Worm (Caenorhabditis elegans) whole organism, L4 larva: ENCODE data around the gene nspg-7.2.
A peak's percentile ranks its signal among the peaks of the same experiment; 100 is the strongest.

Source experiments
- D1046.2 ChIP-seq: fragments of 200-800 bp; sonication (Bioruptor generic); IDR thresholded peaks from 2 replicates; pipeline ENCODE4 v1.3.6; 2022; ENCODE audit warnings: missing genetic modification characterization, missing compliant biosample characterization
- F37D6.2 ChIP-seq: sonication (generic microtip); optimal IDR thresholded peaks from 2 replicates; lab custom pipeline; 2016; ENCODE audit warnings: mild to moderate bottlenecking, missing genetic modification characterization, missing compliant biosample characterization
- F44E2.7 ChIP-seq: fragments of 200-800 bp; sonication (Bioruptor generic); IDR thresholded peaks from 2 replicates; pipeline ENCODE4 v2.1.2; 2022; ENCODE audit warnings: missing genetic modification characterization, missing compliant biosample characterization
- F49E8.2 ChIP-seq: sonication (generic microtip); optimal IDR thresholded peaks from 2 replicates; lab custom pipeline; 2016; ENCODE audit warnings: missing compliant biosample characterization, mild to moderate bottlenecking, missing genetic modification characterization, borderline replicate concordance
- R02D3.7 ChIP-seq: fragments of 150-350 bp; sonication (generic microtip); optimal IDR thresholded peaks from 3 replicates; lab custom pipeline; 2014; ENCODE audit warnings: missing biosample characterization, missing genetic modification characterization
- T20F7.1 ChIP-seq: fragments of 200-800 bp; sonication (Bioruptor generic); optimal IDR thresholded peaks from 2 replicates; lab custom pipeline; 2018; ENCODE audit warnings: mild to moderate bottlenecking, missing genetic modification characterization, missing compliant biosample characterization
- Y5F2A.4 ChIP-seq: fragments of 200-800 bp; sonication (Bioruptor generic); optimal IDR thresholded peaks from 2 replicates; lab custom pipeline; 2018; ENCODE audit warnings: mild to moderate bottlenecking, missing genetic modification characterization, missing compliant biosample characterization
- ZK337.2 ChIP-seq: fragments of 200-800 bp; sonication (Bioruptor generic); IDR thresholded peaks from 2 replicates; pipeline ENCODE4 v1.3.6; 2022; ENCODE audit warnings: missing genetic modification reagents, missing genetic modification characterization, missing compliant biosample characterization
- ZK546.5 ChIP-seq, 2 experiments: sonication (generic microtip); optimal IDR thresholded peaks; 2 replicates each; lab custom pipeline; 2017; ENCODE audit warnings: missing biosample characterization in 2 of 2, missing genetic modification characterization in 2 of 2
- aha-1 ChIP-seq: fragments of 150-350 bp; peaks from one replicate; lab custom pipeline; 2014; ENCODE audit warnings: missing biosample characterization, missing genetic modification characterization
- aly-2 ChIP-seq: sonication (generic microtip); optimal IDR thresholded peaks from 2 replicates; lab custom pipeline; 2018; ENCODE audit warnings: missing biosample characterization, missing genetic modification characterization
- ama-1 ChIP-seq: fragments of 150-350 bp; optimal IDR thresholded peaks from 2 replicates; lab custom pipeline; 2014; ENCODE audit warnings: inconsistent platforms, mixed read lengths
- attf-4 ChIP-seq: sonication (generic microtip); optimal IDR thresholded peaks from 3 replicates; lab custom pipeline; 2017; ENCODE audit warnings: missing biosample characterization, missing genetic modification characterization
- ceh-28 ChIP-seq: fragments of 150-350 bp; optimal IDR thresholded peaks from 2 replicates; lab custom pipeline; 2014; ENCODE audit warnings: missing biosample characterization, missing genetic modification reagents, missing genetic modification characterization
- ceh-32 ChIP-seq: sonication (generic microtip); optimal IDR thresholded peaks from 2 replicates; lab custom pipeline; 2016; ENCODE audit warnings: mild to moderate bottlenecking, missing genetic modification characterization, missing compliant biosample characterization; ENCODE audit not compliant: poor library complexity
- cey-2 ChIP-seq: sonication (generic microtip); optimal IDR thresholded peaks from 3 replicates; lab custom pipeline; 2017; ENCODE audit warnings: missing genetic modification characterization, mild to moderate bottlenecking, missing compliant biosample characterization, antibody characterized with exemption, borderline replicate concordance; ENCODE audit not compliant: insufficient read depth
- daf-12 ChIP-seq: fragments of 150-350 bp; optimal IDR thresholded peaks from 2 replicates; lab custom pipeline; 2014; ENCODE audit warnings: missing biosample characterization, missing genetic modification reagents, missing genetic modification characterization
- daf-19 ChIP-seq: fragments of 200-800 bp; sonication (Bioruptor generic); conservative IDR thresholded peaks from 2 replicates; pipeline ENCODE4 v1.3.6; 2022; ENCODE audit warnings: missing genetic modification characterization, missing compliant biosample characterization
- daf-8 ChIP-seq: fragments of 200-800 bp; sonication (Bioruptor generic); IDR thresholded peaks from 2 replicates; pipeline ENCODE4 v1.3.6; 2022; ENCODE audit warnings: missing genetic modification characterization, missing compliant biosample characterization
- dmd-6 ChIP-seq: fragments of 200-800 bp; sonication (Bioruptor generic); IDR thresholded peaks from 2 replicates; pipeline ENCODE4 v1.3.6; 2022; ENCODE audit warnings: missing genetic modification reagents, missing genetic modification characterization, missing compliant biosample characterization
- duxl-1 ChIP-seq: sonication (generic microtip); optimal IDR thresholded peaks from 2 replicates; lab custom pipeline; 2016; ENCODE audit warnings: mild to moderate bottlenecking, missing genetic modification characterization, moderate library complexity, missing compliant biosample characterization; ENCODE audit not compliant: poor library complexity
- egl-27 ChIP-seq: sonication (generic microtip); optimal IDR thresholded peaks from 3 replicates; lab custom pipeline; 2017; ENCODE audit warnings: missing biosample characterization, missing genetic modification reagents, missing genetic modification characterization
- egl-43 ChIP-seq: fragments of 200-800 bp; sonication (Bioruptor generic); IDR thresholded peaks from 2 replicates; pipeline ENCODE4 v1.3.6; 2022; ENCODE audit warnings: missing genetic modification reagents, missing genetic modification characterization, missing compliant biosample characterization
- fkh-10 ChIP-seq: fragments of 150-350 bp; optimal IDR thresholded peaks from 2 replicates; lab custom pipeline; 2014; ENCODE audit warnings: missing biosample characterization, missing genetic modification reagents, missing genetic modification characterization
- gei-8 ChIP-seq: fragments of 200-800 bp; sonication (Bioruptor generic); optimal IDR thresholded peaks from 2 replicates; lab custom pipeline; 2018; ENCODE audit warnings: mild to moderate bottlenecking, missing genetic modification characterization, missing compliant biosample characterization
- hif-1 ChIP-seq, 2 experiments: sonication (generic microtip); optimal IDR thresholded peaks; 2 replicates each; lab custom pipeline; 2016 to 2017; ENCODE audit warnings: missing compliant biosample characterization in 2 of 2, missing genetic modification characterization in 2 of 2, missing genetic modification reagents in 2 of 2, missing genotype in 2 of 2, mild to moderate bottlenecking in 1 of 2
- hlh-11 ChIP-seq: fragments of 200-800 bp; sonication (Bioruptor generic); optimal IDR thresholded peaks from 2 replicates; lab custom pipeline; 2018; ENCODE audit warnings: mild to moderate bottlenecking, missing genetic modification characterization, missing compliant biosample characterization
- hlh-30 ChIP-seq: sonication (generic microtip); optimal IDR thresholded peaks from 2 replicates; lab custom pipeline; 2017; ENCODE audit warnings: antibody characterized with exemption, mild to moderate bottlenecking, missing genetic modification characterization, missing compliant biosample characterization; ENCODE audit not compliant: insufficient read depth
- hmg-1.1 ChIP-seq: fragments of 200-800 bp; sonication (Bioruptor generic); IDR thresholded peaks from 2 replicates; pipeline ENCODE4 v1.3.6; 2022; ENCODE audit warnings: missing genetic modification reagents, missing genetic modification characterization, missing compliant biosample characterization
- jun-1 ChIP-seq: fragments of 150-350 bp; optimal IDR thresholded peaks from 2 replicates; lab custom pipeline; 2014; ENCODE audit warnings: missing biosample characterization, missing genetic modification reagents, missing genetic modification characterization
- lin-38 ChIP-seq: fragments of 200-800 bp; sonication (Bioruptor generic); IDR thresholded peaks from 2 replicates; pipeline ENCODE4 v1.3.6; 2022; ENCODE audit warnings: missing genetic modification reagents, missing genetic modification characterization, missing compliant biosample characterization
- lin-39 ChIP-seq: fragments of 150-350 bp; optimal IDR thresholded peaks from 2 replicates; lab custom pipeline; 2014; ENCODE audit warnings: missing biosample characterization, missing genetic modification reagents, missing genetic modification characterization
- lsy-2 ChIP-seq, 2 experiments: fragments of 150-350 bp in 1 of 2; sonication (generic microtip) in 1 of 2; optimal IDR thresholded peaks; 2 replicates each; lab custom pipeline; 2014 to 2017; ENCODE audit warnings: missing biosample characterization in 2 of 2, missing genetic modification characterization in 2 of 2
- mdt-29 ChIP-seq: fragments of 200-800 bp; sonication (Bioruptor generic); IDR thresholded peaks from 2 replicates; pipeline ENCODE4 v1.3.6; 2022; ENCODE audit warnings: missing genetic modification reagents, missing genetic modification characterization, missing compliant biosample characterization
- mep-1 ChIP-seq: fragments of 150-350 bp; sonication (generic microtip); optimal IDR thresholded peaks from 3 replicates; lab custom pipeline; 2014; ENCODE audit warnings: missing biosample characterization, missing genetic modification characterization
- mes-2 ChIP-seq: sonication (generic microtip); optimal IDR thresholded peaks from 2 replicates; lab custom pipeline; 2016; ENCODE audit warnings: missing genotype, mild to moderate bottlenecking, missing genetic modification characterization, missing compliant biosample characterization; ENCODE audit not compliant: poor library complexity, severe bottlenecking
- mxl-2 ChIP-seq: fragments of 200-800 bp; sonication (Bioruptor generic); conservative IDR thresholded peaks from 2 replicates; pipeline ENCODE4 v1.3.6; 2022; ENCODE audit warnings: missing genetic modification reagents, missing genetic modification characterization, missing compliant biosample characterization
- nhr-10 ChIP-seq: fragments of 150-350 bp; optimal IDR thresholded peaks from 2 replicates; lab custom pipeline; 2014; ENCODE audit warnings: missing biosample characterization, missing genetic modification characterization
- nhr-11 ChIP-seq: fragments of 150-350 bp; optimal IDR thresholded peaks from 2 replicates; lab custom pipeline; 2014; ENCODE audit warnings: missing biosample characterization, missing genetic modification characterization
- nhr-111 ChIP-seq: fragments of 200-800 bp; sonication (Bioruptor generic); optimal IDR thresholded peaks from 2 replicates; lab custom pipeline; 2018; ENCODE audit warnings: mild to moderate bottlenecking, missing genetic modification characterization, missing compliant biosample characterization
- nhr-25 ChIP-seq: sonication (generic microtip); optimal IDR thresholded peaks from 2 replicates; lab custom pipeline; 2017; ENCODE audit warnings: missing genetic modification characterization, mild to moderate bottlenecking, missing compliant biosample characterization, antibody characterized with exemption, moderate library complexity, borderline replicate concordance; ENCODE audit not compliant: insufficient read depth
- nhr-6 ChIP-seq: fragments of 150-350 bp; optimal IDR thresholded peaks from 2 replicates; lab custom pipeline; 2014; ENCODE audit warnings: missing biosample characterization, missing genetic modification characterization
- nhr-76 ChIP-seq: fragments of 150-350 bp; optimal IDR thresholded peaks from 2 replicates; lab custom pipeline; 2014; ENCODE audit warnings: missing biosample characterization, missing genetic modification characterization
- rbr-2 ChIP-seq: sonication (generic microtip); optimal IDR thresholded peaks from 2 replicates; lab custom pipeline; 2016; ENCODE audit warnings: missing genotype, missing genetic modification characterization, missing compliant biosample characterization
- saeg-2 ChIP-seq: fragments of 200-800 bp; sonication (Bioruptor generic); IDR thresholded peaks from 2 replicates; pipeline ENCODE4 v1.3.6; 2022; ENCODE audit warnings: missing genetic modification reagents, missing genetic modification characterization, missing compliant biosample characterization
- sdz-12 ChIP-seq: fragments of 200-800 bp; sonication (Bioruptor generic); optimal IDR thresholded peaks from 2 replicates; lab custom pipeline; 2018; ENCODE audit warnings: mild to moderate bottlenecking, missing genetic modification characterization, missing compliant biosample characterization
- skn-1 ChIP-seq: fragments of 150-350 bp; optimal IDR thresholded peaks from 2 replicates; lab custom pipeline; 2014; ENCODE audit warnings: missing biosample characterization, missing genetic modification characterization
- snpc-1.2 ChIP-seq: fragments of 200-800 bp; sonication (Bioruptor generic); IDR thresholded peaks from 2 replicates; pipeline ENCODE4 v1.3.6; 2022; ENCODE audit warnings: missing genetic modification reagents, missing genetic modification characterization, missing compliant biosample characterization
- unc-130 ChIP-seq: sonication (generic microtip); optimal IDR thresholded peaks from 2 replicates; lab custom pipeline; 2016; ENCODE audit warnings: missing genetic modification reagents, missing genetic modification characterization, missing compliant biosample characterization
- zag-1 ChIP-seq: fragments of 150-350 bp; optimal IDR thresholded peaks from 2 replicates; lab custom pipeline; 2014; ENCODE audit warnings: missing biosample characterization, missing genetic modification characterization
- zfp-3 ChIP-seq: fragments of 200-800 bp; sonication (Bioruptor generic); conservative IDR thresholded peaks from 2 replicates; pipeline ENCODE4 v1.3.6; 2022; ENCODE audit warnings: missing genetic modification reagents, missing genetic modification characterization, missing compliant biosample characterization

Gene nspg-7.2

ce11 chrIII:3279304-3279703 lies 21.1 kb upstream of the nspg-7.2 start (continued):
- TF ChIP-seq hif-1 (tag; optimal IDR thresholded peaks at IDR 0.05; lab: Kevin White, UChicago) = peak in 1 of 2 experiments; percentile 14
- TF ChIP-seq aly-2 (tag; lab: Kevin White, UChicago) = no peak
- no peak for TF ChIP-seq cey-2 (tag; lab: Kevin White, UChicago)
- TF ChIP-seq ZK546.5 (tag; optimal IDR thresholded peaks at IDR 0.05; lab: Kevin White, UChicago) = no peak
- no peak for TF ChIP-seq egl-43
- peak; percentile 96 for TF ChIP-seq aha-1 (tag; lab: Kevin White, UChicago)
- peak; percentile 48 for TF ChIP-seq mes-2 (tag; lab: Kevin White, UChicago)
- no peak for TF ChIP-seq nhr-10
- TF ChIP-seq hlh-11 (tag; lab: Kevin White, UChicago) = peak; percentile 75
- TF ChIP-seq rbr-2 = peak; percentile 37
- no peak for TF ChIP-seq saeg-2 (GFP tag; lab: Robert Waterston, UW)
- no peak for TF ChIP-seq mdt-29 (GFP tag; lab: Robert Waterston, UW)
- peak; percentile 84 for TF ChIP-seq mep-1 (tag; lab: Kevin White, UChicago)
- TF ChIP-seq daf-19 (GFP tag; lab: Robert Waterston, UW) = no peak
- TF ChIP-seq zag-1 (tag; lab: Kevin White, UChicago) = no peak
- TF ChIP-seq lin-38 (GFP tag; lab: Robert Waterston, UW) = peak; percentile 70
- peak; percentile 27 for TF ChIP-seq jun-1 (tag; lab: Kevin White, UChicago)
- no peak for TF ChIP-seq egl-27 (tag; lab: Kevin White, UChicago)
- TF ChIP-seq skn-1 = no peak
- TF ChIP-seq nhr-11 (tag; lab: Kevin White, UChicago) = peak; percentile 10
- TF ChIP-seq gei-8 (GFP tag; lab: Kevin White, UChicago) = no peak
- no peak for TF ChIP-seq F49E8.2
- no peak for TF ChIP-seq unc-130
- no peak for TF ChIP-seq lin-39
- TF ChIP-seq attf-4 = no peak
- TF ChIP-seq T20F7.1 (GFP tag; lab: Kevin White, UChicago) = no peak
- peak; percentile 29 for TF ChIP-seq nhr-76
- TF ChIP-seq sdz-12 (GFP tag; lab: Kevin White, UChicago) = no peak
- peak; percentile 77 for TF ChIP-seq hlh-30
- no peak for TF ChIP-seq ceh-32 (tag; lab: Kevin White, UChicago)
- TF ChIP-seq snpc-1.2 (GFP tag; lab: Robert Waterston, UW) = no peak
- no peak for TF ChIP-seq Y5F2A.4 (GFP tag; lab: Kevin White, UChicago)
- TF ChIP-seq dmd-6 = peak; percentile 77
- no peak for TF ChIP-seq nhr-111 (GFP tag; lab: Kevin White, UChicago)
- TF ChIP-seq daf-12 (tag; lab: Kevin White, UChicago) = no peak
- no peak for TF ChIP-seq fkh-10
- TF ChIP-seq mxl-2 (GFP tag; lab: Robert Waterston, UW) = no peak
- peak; percentile 73 for TF ChIP-seq hmg-1.1 (GFP tag; lab: Robert Waterston, UW)
- no peak for TF ChIP-seq F37D6.2
- peak; percentile 30 to 89 for TF ChIP-seq lsy-2 (tag; optimal IDR thresholded peaks at IDR 0.05; lab: Kevin White, UChicago)
- no peak for TF ChIP-seq ceh-28 (tag; lab: Kevin White, UChicago)
- no peak for TF ChIP-seq R02D3.7
- peak; percentile 9 for TF ChIP-seq nhr-25 (tag; lab: Kevin White, UChicago)
- TF ChIP-seq ZK337.2 (GFP tag; lab: Robert Waterston, UW) = no peak
- no peak for TF ChIP-seq ama-1 (lab: Kevin White, UChicago)
- no peak for TF ChIP-seq F44E2.7 (GFP tag; lab: Robert Waterston, UW)
- TF ChIP-seq D1046.2 (GFP tag; lab: Robert Waterston, UW) = no peak
- TF ChIP-seq duxl-1 (tag; lab: Kevin White, UChicago) = no peak
- no peak for TF ChIP-seq zfp-3 (GFP tag; lab: Robert Waterston, UW)
- peak; percentile 85 for TF ChIP-seq nhr-6 (tag; lab: Kevin White, UChicago)
- no peak for TF ChIP-seq daf-8 (GFP tag; lab: Robert Waterston, UW)
